Fruit fly (Drosophila melanogaster) whole organism, prepupa: ENCODE data around the gene Teh1.

Source experiments
- CG10631 ChIP-seq: fragments of 200-800 bp; sonication (Bioruptor generic); optimal IDR thresholded peaks from 2 replicates; lab custom pipeline; 2016; ENCODE audit warnings: missing biosample characterization, missing genetic modification characterization
- CG11762 ChIP-seq: fragments of 200-800 bp; sonication (Bioruptor generic); optimal IDR thresholded peaks from 3 replicates; lab custom pipeline; 2016; ENCODE audit warnings: missing biosample characterization, missing genetic modification characterization; ENCODE audit not compliant: insufficient read depth
- CG15336 ChIP-seq: fragments of 200-800 bp; sonication (Bioruptor generic); IDR thresholded peaks from 2 replicates; pipeline ENCODE4 v1.3.6; 2022; ENCODE audit warnings: missing biosample characterization, missing genetic modification characterization
- CG3032 ChIP-seq: fragments of 200-800 bp; optimal IDR thresholded peaks from 2 replicates; lab custom pipeline; 2019; ENCODE audit warnings: missing biosample characterization, mild to moderate bottlenecking, missing genetic modification characterization, moderate library complexity
- CG31627 ChIP-seq: fragments of 200-800 bp; sonication (Bioruptor generic); optimal IDR thresholded peaks from 3 replicates; lab custom pipeline; 2016; ENCODE audit warnings: missing biosample characterization, missing genetic modification characterization
- CG32006 ChIP-seq: fragments of 200-800 bp; sonication (Bioruptor generic); optimal IDR thresholded peaks from 3 replicates; lab custom pipeline; 2017; ENCODE audit warnings: missing biosample characterization, mild to moderate bottlenecking, missing genetic modification characterization
- CG34406 ChIP-seq: fragments of 200-800 bp; sonication (Bioruptor generic); optimal IDR thresholded peaks from 3 replicates; lab custom pipeline; 2016; ENCODE audit warnings: missing biosample characterization, missing genetic modification characterization
- CG4318 ChIP-seq: fragments of 200-800 bp; sonication (Bioruptor generic); optimal IDR thresholded peaks from 3 replicates; lab custom pipeline; 2017; ENCODE audit warnings: missing biosample characterization, mild to moderate bottlenecking, missing genetic modification characterization
- CG6163 ChIP-seq: fragments of 200-800 bp; sonication (Bioruptor generic); IDR thresholded peaks from 3 replicates; pipeline ENCODE4 v1.3.6; 2022; ENCODE audit warnings: missing biosample characterization, missing genetic modification characterization
- CG6792 ChIP-seq: fragments of 200-800 bp; sonication (Bioruptor generic); optimal IDR thresholded peaks from 3 replicates; lab custom pipeline; 2016; ENCODE audit warnings: missing biosample characterization, missing genetic modification characterization
- CG7368 ChIP-seq: fragments of 200-800 bp; sonication (Bioruptor generic); optimal IDR thresholded peaks from 3 replicates; lab custom pipeline; 2016; ENCODE audit warnings: missing biosample characterization, missing genetic modification characterization
- CG8119 ChIP-seq: fragments of 200-800 bp; sonication (Bioruptor generic); IDR thresholded peaks from 3 replicates; pipeline ENCODE4 v1.3.6; 2022; ENCODE audit warnings: missing biosample characterization, missing genetic modification characterization
- CG9139 ChIP-seq: fragments of 200-800 bp; sonication (Bioruptor generic); optimal IDR thresholded peaks from 3 replicates; lab custom pipeline; 2017; ENCODE audit warnings: missing biosample characterization, mild to moderate bottlenecking, missing genetic modification characterization
- Eip75B ChIP-seq: fragments of 200-800 bp; sonication (Bioruptor generic); optimal IDR thresholded peaks from 3 replicates; lab custom pipeline; 2016; ENCODE audit warnings: missing biosample characterization, missing genetic modification characterization
- Eip78C ChIP-seq: fragments of 200-800 bp; sonication (Bioruptor generic); peaks from one replicate; lab custom pipeline; 2016; ENCODE audit warnings: missing biosample characterization, missing genetic modification characterization
- Ets96B ChIP-seq: fragments of 200-800 bp; optimal IDR thresholded peaks from 2 replicates; lab custom pipeline; 2019; ENCODE audit warnings: missing biosample characterization, mild to moderate bottlenecking, missing genetic modification characterization, moderate library complexity
- Hr39 ChIP-seq: fragments of 200-800 bp; sonication (Bioruptor generic); optimal IDR thresholded peaks from 2 replicates; lab custom pipeline; 2016; ENCODE audit warnings: missing biosample characterization, missing genetic modification characterization
- Hr4 ChIP-seq: fragments of 200-800 bp; sonication (Bioruptor generic); optimal IDR thresholded peaks from 3 replicates; lab custom pipeline; 2016; ENCODE audit warnings: missing biosample characterization, missing genetic modification characterization
- Met ChIP-seq: fragments of 200-800 bp; sonication (Bioruptor generic); optimal IDR thresholded peaks from 3 replicates; lab custom pipeline; 2016; ENCODE audit warnings: missing biosample characterization, missing genetic modification characterization
- Smox ChIP-seq: fragments of 200-800 bp; sonication (Bioruptor generic); optimal IDR thresholded peaks from 3 replicates; lab custom pipeline; 2016; ENCODE audit warnings: missing biosample characterization, missing genetic modification characterization
- Sox14 ChIP-seq: fragments of 200-800 bp; sonication (Bioruptor generic); optimal IDR thresholded peaks from 3 replicates; lab custom pipeline; 2016; ENCODE audit warnings: missing biosample characterization, missing genetic modification characterization
- Sox15 ChIP-seq: fragments of 200-800 bp; sonication (Bioruptor generic); optimal IDR thresholded peaks from 3 replicates; lab custom pipeline; 2016; ENCODE audit warnings: missing biosample characterization, missing genetic modification characterization
- cyc ChIP-seq: fragments of 200-800 bp; sonication (Bioruptor generic); optimal IDR thresholded peaks from 3 replicates; lab custom pipeline; 2016; ENCODE audit warnings: missing biosample characterization, missing genetic modification characterization
- dac ChIP-seq: fragments of 200-800 bp; sonication (Bioruptor generic); optimal IDR thresholded peaks from 2 replicates; lab custom pipeline; 2017; ENCODE audit warnings: missing biosample characterization, mild to moderate bottlenecking, missing genetic modification characterization
- dsx ChIP-seq: fragments of 200-800 bp; optimal IDR thresholded peaks from 3 replicates; lab custom pipeline; 2019; ENCODE audit warnings: missing biosample characterization, mild to moderate bottlenecking, missing genetic modification characterization, moderate library complexity; ENCODE audit not compliant: poor library complexity, severe bottlenecking
- eg ChIP-seq: fragments of 200-800 bp; sonication (Bioruptor generic); IDR thresholded peaks from 3 replicates; pipeline ENCODE4 v1.3.6; 2022; ENCODE audit warnings: missing biosample characterization, missing genetic modification characterization
- esn ChIP-seq: fragments of 200-800 bp; sonication (Bioruptor generic); optimal IDR thresholded peaks from 2 replicates; lab custom pipeline; 2016; ENCODE audit warnings: missing biosample characterization, mild to moderate bottlenecking, missing genetic modification characterization, moderate library complexity
- fkh ChIP-seq: fragments of 200-800 bp; sonication (Bioruptor generic); optimal IDR thresholded peaks from 3 replicates; lab custom pipeline; 2017; ENCODE audit warnings: missing biosample characterization, mild to moderate bottlenecking, missing genetic modification characterization, moderate library complexity
- spab ChIP-seq: fragments of 200-800 bp; sonication (Bioruptor generic); optimal IDR thresholded peaks from 2 replicates; lab custom pipeline; 2017; ENCODE audit warnings: missing biosample characterization, mild to moderate bottlenecking, missing genetic modification characterization, missing genetic modification reagents
- svp ChIP-seq: fragments of 200-800 bp; sonication (Bioruptor generic); peaks from one replicate; lab custom pipeline; 2016; ENCODE audit warnings: missing biosample characterization, missing genetic modification characterization

The Teh1 gene

dm6 chr3R:9870378-9870777 is 2.5 kb upstream of the Teh1 start (continued):
- no peak for TF ChIP-seq dsx (GFP tag; lab: Kevin White, UChicago)
- no peak for TF ChIP-seq spab (GFP tag; lab: Kevin White, UChicago)
- no peak for TF ChIP-seq Sox14 (GFP tag; lab: Kevin White, UChicago)
- no peak for TF ChIP-seq cyc (GFP tag; lab: Kevin White, UChicago)
- no peak for TF ChIP-seq Eip75B (GFP tag; lab: Kevin White, UChicago)
- TF ChIP-seq CG4318 (GFP tag; lab: Kevin White, UChicago): peak; percentile 44
- no peak for TF ChIP-seq eg (GFP tag; lab: Robert Waterston, UW)
- no peak for TF ChIP-seq Sox15 (GFP tag; lab: Kevin White, UChicago)
- no peak for TF ChIP-seq CG6792 (GFP tag; lab: Kevin White, UChicago)
- TF ChIP-seq dac (GFP tag; lab: Kevin White, UChicago): peak; percentile 14
- no peak for TF ChIP-seq CG9139
- TF ChIP-seq CG34406 (GFP tag; lab: Kevin White, UChicago): no peak
- TF ChIP-seq esn (GFP tag; lab: Kevin White, UChicago): no peak
- TF ChIP-seq CG6163 (GFP tag; lab: Robert Waterston, UW): no peak
- no peak for TF ChIP-seq CG10631 (GFP tag; lab: Kevin White, UChicago)
- TF ChIP-seq Hr4 (GFP tag; lab: Kevin White, UChicago): peak; percentile 52
- TF ChIP-seq CG3032: no peak
- no peak for TF ChIP-seq Ets96B (tag; lab: Kevin White, UChicago)
- no peak for TF ChIP-seq CG31627
- peak; percentile 72 for TF ChIP-seq CG32006 (GFP tag; lab: Kevin White, UChicago)
- peak; percentile 43 for TF ChIP-seq CG15336
- TF ChIP-seq fkh (GFP tag; lab: Kevin White, UChicago): no peak
- no peak for TF ChIP-seq svp (GFP tag; lab: Kevin White, UChicago)

dm6 chr3R:9869954-9870353 is 2.0 kb upstream of the Teh1 start:
- TF ChIP-seq Hr39 (GFP tag; lab: Kevin White, UChicago) (no peak), CG11762 (GFP tag; lab: Kevin White, UChicago) (no peak), CG7368 (no peak), Smox (GFP tag; lab: Kevin White, UChicago) (no peak), CG6163 (GFP tag; lab: Robert Waterston, UW) (no peak), Met (GFP tag; lab: Kevin White, UChicago) (no peak), fkh (GFP tag; lab: Kevin White, UChicago) (peak; percentile 95)

dm6 chr3R:9868538-9869398 is 848 bp upstream of the Teh1 start:
- TF ChIP-seq Sox15 (GFP tag; lab: Kevin White, UChicago): no peak
- TF ChIP-seq CG10631 (GFP tag; lab: Kevin White, UChicago): no peak
- TF ChIP-seq dsx (GFP tag; lab: Kevin White, UChicago): peak; percentile 87
- peak; percentile 50 for TF ChIP-seq Eip78C (GFP tag; lab: Kevin White, UChicago)

- TF ChIP-seq CG8119 (GFP tag; lab: Robert Waterston, UW) (no peak), fkh (GFP tag; lab: Kevin White, UChicago) (peak; percentile 3)
Observed at dm6 chr3R:9865854-9866396, 2.0 kb downstream of the Teh1 start.

dm6 chr3R:9860561-9860960 is 7.4 kb downstream of the Teh1 start:
- TF ChIP-seq CG7368 (no peak), Eip78C (GFP tag; lab: Kevin White, UChicago) (peak; percentile 46), svp (GFP tag; lab: Kevin White, UChicago) (peak; percentile 20)
- TF ChIP-seq, all 60 proteins: peak for 2
